Worm (Caenorhabditis elegans) whole organism, L2 larva: ENCODE results near the gene M04D8.8.

ENCODE experiments used
- C34F6.9 ChIP-seq: fragments of 150-350 bp; optimal IDR thresholded peaks from 2 replicates; lab custom pipeline; 2014; ENCODE audit warnings: missing biosample characterization, missing genetic modification characterization
- egl-27 ChIP-seq: sonication (generic microtip); optimal IDR thresholded peaks from 3 replicates; lab custom pipeline; 2017; ENCODE audit warnings: missing biosample characterization, missing genetic modification reagents, missing genetic modification characterization
- elt-1 ChIP-seq: fragments of 150-350 bp; optimal IDR thresholded peaks from 2 replicates; lab custom pipeline; 2014; ENCODE audit warnings: missing biosample characterization, missing genetic modification characterization
- nhr-77 ChIP-seq: fragments of 150-350 bp; optimal IDR thresholded peaks from 2 replicates; lab custom pipeline; 2014; ENCODE audit warnings: missing biosample characterization, missing genetic modification characterization
- unc-55 ChIP-seq: fragments of 150-350 bp; sonication (generic microtip); optimal IDR thresholded peaks from 3 replicates; lab custom pipeline; 2014; ENCODE audit warnings: missing biosample characterization, missing genetic modification reagents, missing genetic modification characterization
- zag-1 ChIP-seq: fragments of 150-350 bp; optimal IDR thresholded peaks from 2 replicates; lab custom pipeline; 2014; ENCODE audit warnings: missing biosample characterization, missing genetic modification characterization

DNA sequence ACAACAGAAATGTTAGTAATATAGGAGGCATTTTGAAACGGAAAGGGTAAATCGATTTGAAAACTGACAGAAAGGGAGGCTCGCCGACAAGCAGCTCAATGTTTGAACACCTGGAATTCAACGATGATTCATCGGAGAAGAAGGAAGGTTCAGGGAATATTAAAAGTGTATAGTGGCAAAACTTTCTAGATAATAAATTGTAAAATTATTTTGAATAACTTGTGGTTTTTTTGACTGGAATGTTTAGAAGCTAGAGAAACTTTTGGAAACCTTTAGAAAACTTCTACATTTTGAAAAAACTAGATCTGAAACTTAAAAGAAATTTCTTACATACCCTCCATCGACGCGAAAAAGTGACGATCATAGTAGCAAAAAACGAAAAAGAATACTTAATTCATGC lies 36.1 kb upstream of the M04D8.8 start, which contains the start of gene pqn-8:
- TF ChIP-seq unc-55 (no peak), elt-1 (tag; lab: Kevin White, UChicago) (no peak), egl-27 (no peak), nhr-77 (tag; lab: Kevin White, UChicago) (no peak), zag-1 (tag; lab: Kevin White, UChicago) (no peak), C34F6.9 (no peak)
